Fruit fly (Drosophila melanogaster): ENCODE data around the gene CG9175.

Gene CG9175

DNA sequence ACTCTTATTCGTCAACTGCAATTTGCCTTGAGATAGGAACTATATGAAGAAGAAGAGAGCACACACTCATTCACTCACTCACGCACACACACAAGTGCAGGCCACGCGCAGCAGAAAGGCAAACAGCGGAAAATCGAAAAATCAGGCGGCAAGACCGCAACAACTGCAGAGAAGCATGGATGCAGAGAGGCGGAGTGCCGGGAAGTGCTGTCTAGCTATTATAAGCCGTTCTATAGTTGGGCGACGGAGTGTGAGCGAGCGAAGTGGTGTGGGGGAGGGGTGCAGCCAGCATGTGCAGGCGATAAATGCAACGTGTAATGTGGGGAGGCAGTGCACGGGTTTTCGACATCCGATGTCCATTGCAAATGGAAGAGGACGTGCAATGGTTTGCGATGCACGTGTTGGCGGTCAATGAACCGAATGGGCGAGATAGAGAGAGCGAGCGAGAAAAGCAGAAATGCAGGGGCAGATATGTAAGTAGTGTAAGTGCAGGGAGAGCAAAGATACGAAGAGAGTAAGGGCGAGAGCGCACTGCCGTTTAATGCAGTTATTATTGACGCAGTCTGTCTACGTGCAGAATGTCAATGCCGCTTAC is 19.9 kb downstream of the CG9175 start (continued):
- TF ChIP-seq CG17385 (GFP tag; optimal IDR thresholded peaks at IDR 0.05) (peak; percentile 79), CG3838 (GFP tag; optimal IDR thresholded peaks at IDR 0.05) (no peak), crc (GFP tag; optimal IDR thresholded peaks at IDR 0.05) (no peak), Chrac-16 (GFP tag; optimal IDR thresholded peaks at IDR 0.05) (no peak), Atf6 (GFP tag; IDR thresholded peaks at IDR 0.05) (no peak), psq (GFP tag; optimal IDR thresholded peaks at IDR 0.05) (no peak), CG17361 (GFP tag; IDR thresholded peaks at IDR 0.05) (no peak), Lim3 (GFP tag; IDR thresholded peaks at IDR 0.05) (no peak), CG17359 (tag; optimal IDR thresholded peaks at IDR 0.05) (no peak), CG10462 (GFP tag; optimal IDR thresholded peaks at IDR 0.05) (no peak), esg (GFP tag; conservative IDR thresholded peaks at IDR 0.05) (no peak), sob (GFP tag; IDR thresholded peaks at IDR 0.05) (no peak), gem (tag; optimal IDR thresholded peaks at IDR 0.05) (no peak), YL-1 (GFP tag; optimal IDR thresholded peaks at IDR 0.05) (no peak), stc (GFP tag; IDR thresholded peaks at IDR 0.05) (no peak), CrebB (tag; optimal IDR thresholded peaks at IDR 0.05) (no peak), Hr78 (GFP tag; optimal IDR thresholded peaks at IDR 0.05) (peak in 1 of 2 experiments; percentile 34), BtbVII (GFP tag; optimal IDR thresholded peaks at IDR 0.05) (no peak), E2f1 (GFP tag; IDR thresholded peaks at IDR 0.05) (no peak), CG31224 (GFP tag; IDR thresholded peaks at IDR 0.05) (no peak), CG33557 (GFP tag; optimal IDR thresholded peaks at IDR 0.05) (peak; percentile 48), CG6813 (GFP tag; optimal IDR thresholded peaks at IDR 0.05) (no peak), Oaz (GFP tag; IDR thresholded peaks at IDR 0.05) (no peak), al (GFP tag; IDR thresholded peaks at IDR 0.05) (no peak), CG2712 (tag; optimal IDR thresholded peaks at IDR 0.05) (peak; percentile 17), ems (GFP tag; optimal IDR thresholded peaks at IDR 0.05) (no peak), caup (GFP tag; optimal IDR thresholded peaks at IDR 0.05; ENCODE audit: severe bottlenecking) (no peak), tna (GFP tag; IDR thresholded peaks at IDR 0.05; ENCODE audit: partially characterized antibody) (no peak), pho (GFP tag; optimal IDR thresholded peaks at IDR 0.05) (no peak), CG6765 (GFP tag; optimal IDR thresholded peaks at IDR 0.05) (no peak), CG12236 (GFP tag; optimal IDR thresholded peaks at IDR 0.05) (no peak), CG14710 (tag; optimal IDR thresholded peaks at IDR 0.05) (peak; percentile 27), Atf3 (GFP tag; optimal IDR thresholded peaks at IDR 0.05) (no peak), ab (GFP tag; optimal IDR thresholded peaks at IDR 0.05) (no peak), jigr1 (GFP tag; IDR thresholded peaks at IDR 0.05) (no peak), CG2116 (GFP tag; optimal IDR thresholded peaks at IDR 0.05) (no peak), so (GFP tag; IDR thresholded peaks at IDR 0.05) (no peak), Meics (GFP tag; optimal IDR thresholded peaks at IDR 0.05) (no peak), CG18619 (GFP tag; optimal IDR thresholded peaks at IDR 0.05) (no peak), CG13287 (GFP tag; IDR thresholded peaks at IDR 0.05; ENCODE audit: partially characterized antibody) (no peak), CHES-1-like (GFP tag; optimal IDR thresholded peaks at IDR 0.05) (no peak), dmrt11E (tag; optimal IDR thresholded peaks at IDR 0.05) (no peak), Ets97D (GFP tag; optimal IDR thresholded peaks at IDR 0.05) (peak; percentile 6), CG30020 (tag; optimal IDR thresholded peaks at IDR 0.05) (no peak), Sox100B (GFP tag; optimal IDR thresholded peaks at IDR 0.05) (no peak), Awh (GFP tag; IDR thresholded peaks at IDR 0.05) (0 out of 2 replicates have a peak, but pooled peaks have one; percentile 14), CG7963 (GFP tag; IDR thresholded peaks at IDR 0.05; ENCODE audit: partially characterized antibody) (no peak), gcm (GFP tag; optimal IDR thresholded peaks at IDR 0.05) (peak; percentile 94), klu (GFP tag; IDR thresholded peaks at IDR 0.05) (no peak), CG4360 (GFP tag; IDR thresholded peaks at IDR 0.05) (peak; percentile 59; the same call in 1 of the 2 replicates), z (GFP tag; IDR thresholded peaks at IDR 0.05) (peak; percentile 91)
